Worm (Caenorhabditis elegans): ENCODE results near the gene tmem-258.

DNA sequence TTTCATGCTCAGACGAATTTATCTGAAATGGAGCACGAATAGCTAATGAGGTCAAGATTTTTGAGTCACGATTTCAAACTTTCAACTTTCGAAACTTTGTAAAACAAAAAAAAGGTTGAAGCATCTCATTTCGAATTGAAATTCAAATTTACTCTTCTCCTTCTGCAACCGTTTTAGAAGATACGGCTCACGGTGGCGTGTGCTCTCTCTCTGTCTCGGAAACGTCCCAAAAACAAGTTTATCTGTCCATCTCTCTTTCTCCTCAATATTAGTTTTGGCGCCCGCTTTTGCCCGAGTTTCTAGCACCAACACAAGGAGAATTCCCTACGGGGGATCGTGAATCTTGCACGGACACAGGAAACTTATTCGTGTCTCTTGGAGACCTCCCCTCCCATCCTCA is 47.4 kb downstream of the tmem-258 start:
- TF ChIP-seq ama-1 (optimal IDR thresholded peaks at IDR 0.05): no peak
- no peak for TF ChIP-seq ZK546.5 (tag; optimal IDR thresholded peaks at IDR 0.05)
- no peak for TF ChIP-seq snpc-4 (tag; optimal IDR thresholded peaks at IDR 0.05)
- TF ChIP-seq daf-12 (tag; optimal IDR thresholded peaks at IDR 0.05): no peak
- TF ChIP-seq elt-3 (tag; optimal IDR thresholded peaks at IDR 0.05): no peak
- TF ChIP-seq aly-2 (tag; optimal IDR thresholded peaks at IDR 0.05): no peak
- TF ChIP-seq tbx-2 (tag; optimal IDR thresholded peaks at IDR 0.05): no peak
